Fruit fly (Drosophila melanogaster): ENCODE measurements around the gene fz2.
A peak's percentile ranks its signal among the peaks of the same experiment; 100 is the strongest.

Gene fz2

DNA sequence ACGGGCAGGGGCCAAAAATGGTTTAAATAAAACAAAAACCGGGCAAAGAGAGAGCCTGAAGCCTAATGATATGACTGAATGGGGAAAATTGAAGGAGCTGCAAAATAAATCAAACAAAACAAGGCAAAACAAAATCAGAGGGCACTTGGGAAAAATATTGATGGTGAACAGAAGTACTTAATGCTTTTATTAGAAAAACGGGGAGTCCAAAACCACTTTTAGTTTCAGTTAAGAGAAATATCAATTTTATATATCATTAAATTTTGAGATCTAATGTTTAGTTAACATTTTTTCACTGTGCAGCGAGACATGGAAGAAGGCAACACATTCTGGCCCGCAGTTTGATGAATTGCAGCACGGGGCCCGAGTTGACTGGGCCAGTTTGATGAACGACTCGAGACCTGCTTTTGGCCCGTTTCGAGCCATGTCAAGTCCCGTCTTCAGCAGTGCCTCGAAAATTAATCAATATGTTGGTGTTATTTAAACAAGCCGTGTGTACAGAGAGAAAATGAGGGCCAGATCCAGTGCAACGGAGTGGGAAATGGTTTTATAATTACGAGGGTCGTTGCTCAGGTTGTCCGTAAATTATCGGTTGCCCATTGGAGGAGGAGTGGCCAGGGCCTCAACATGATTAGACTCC is 68.8 kb downstream of the fz2 start (continued):
- 0 out of 2 replicates have a peak, but pooled peaks have one; percentile 28 for TF ChIP-seq sisA (GFP tag; IDR thresholded peaks at IDR 0.05)
- TF ChIP-seq exex (tag; optimal IDR thresholded peaks at IDR 0.05): no peak
- TF ChIP-seq CG14667 (GFP tag; IDR thresholded peaks at IDR 0.05): 0 out of 2 replicates have a peak, but pooled peaks have one; percentile 16
- TF ChIP-seq CG17612 (GFP tag; IDR thresholded peaks at IDR 0.05): no peak
- peak; percentile 33 for TF ChIP-seq lab (GFP tag; optimal IDR thresholded peaks at IDR 0.05)
- peak; percentile 33 for TF ChIP-seq CG1602 (GFP tag; optimal IDR thresholded peaks at IDR 0.05)
- TF ChIP-seq ap (GFP tag; IDR thresholded peaks at IDR 0.05): no peak
- no peak for TF ChIP-seq CG10431 (GFP tag; optimal IDR thresholded peaks at IDR 0.05)
- TF ChIP-seq CG10959 (GFP tag; IDR thresholded peaks at IDR 0.05): no peak
- no peak for TF ChIP-seq Taf1 (GFP tag; IDR thresholded peaks at IDR 0.05)
- TF ChIP-seq shn (GFP tag; optimal IDR thresholded peaks at IDR 0.05): no peak
- no peak for TF ChIP-seq insv (GFP tag; optimal IDR thresholded peaks at IDR 0.05)
- TF ChIP-seq danr (GFP tag; IDR thresholded peaks at IDR 0.05): peak; percentile 22; the same call in 1 of the 2 replicates
- TF ChIP-seq nom (GFP tag; optimal IDR thresholded peaks at IDR 0.05): no peak
- TF ChIP-seq klu (GFP tag; IDR thresholded peaks at IDR 0.05): no peak
- peak; percentile 11 for TF ChIP-seq CG14710 (tag; optimal IDR thresholded peaks at IDR 0.05)
- TF ChIP-seq Oaz (GFP tag; IDR thresholded peaks at IDR 0.05): no peak
- TF ChIP-seq Hand (GFP tag; optimal IDR thresholded peaks at IDR 0.05): no peak
- no peak for TF ChIP-seq ab (GFP tag; optimal IDR thresholded peaks at IDR 0.05)
- TF ChIP-seq NfI (GFP tag; optimal IDR thresholded peaks at IDR 0.05): no peak
- peak; percentile 45; the same call in 1 of the 3 replicates for TF ChIP-seq CG17361 (GFP tag; IDR thresholded peaks at IDR 0.05)
- peak; percentile 26 for TF ChIP-seq CG18476 (GFP tag; optimal IDR thresholded peaks at IDR 0.05)
- no peak for TF ChIP-seq ash1 (GFP tag; optimal IDR thresholded peaks at IDR 0.05)
- TF ChIP-seq CG31441 (GFP tag; IDR thresholded peaks at IDR 0.05): peak; percentile 40; the same call in 1 of the 2 replicates
- TF ChIP-seq chn (GFP tag; optimal IDR thresholded peaks at IDR 0.05): no peak
- no peak for TF ChIP-seq dimm (GFP tag; IDR thresholded peaks at IDR 0.05)
- no peak; the same call in 1 of the 3 replicates for TF ChIP-seq dysf (GFP tag; IDR thresholded peaks at IDR 0.05)
- TF ChIP-seq CG5245 (GFP tag; optimal IDR thresholded peaks at IDR 0.05): no peak
- TF ChIP-seq CkIIα-i1 (GFP tag; IDR thresholded peaks at IDR 0.05): no peak
- TF ChIP-seq CG7271 (tag; optimal IDR thresholded peaks at IDR 0.05): no peak
- TF ChIP-seq CG34224 (GFP tag; IDR thresholded peaks at IDR 0.05; ENCODE audit: partially characterized antibody): no peak
- no peak for TF ChIP-seq HmgD (GFP tag; optimal IDR thresholded peaks at IDR 0.05)
- TF ChIP-seq NC2β (GFP tag; optimal IDR thresholded peaks at IDR 0.05): no peak
- TF ChIP-seq lilli (GFP tag; optimal IDR thresholded peaks at IDR 0.05): peak; percentile 10
- TF ChIP-seq CG4404 (GFP tag; IDR thresholded peaks at IDR 0.05): no peak
- no peak for TF ChIP-seq Jarid2 (GFP tag; optimal IDR thresholded peaks at IDR 0.05)
- 0 out of 3 replicates have a peak, but pooled peaks have one; percentile 19 for TF ChIP-seq CG7357 (GFP tag; IDR thresholded peaks at IDR 0.05)
- TF ChIP-seq HLH3B (GFP tag; IDR thresholded peaks at IDR 0.05): peak; percentile 22; the same call in 1 of the 2 replicates
- peak; percentile 35 for TF ChIP-seq Hmx (GFP tag; optimal IDR thresholded peaks at IDR 0.05)
- no peak for TF ChIP-seq sima (GFP tag; optimal IDR thresholded peaks at IDR 0.05)
- no peak for TF ChIP-seq CG11723 (GFP tag; optimal IDR thresholded peaks at IDR 0.05)
- peak in 1 of 2 experiments; percentile 53 for TF ChIP-seq Hr51 (GFP tag; optimal IDR thresholded peaks at IDR 0.05)
